Worm (Caenorhabditis elegans): ENCODE results near the gene emb-9.

DNA sequence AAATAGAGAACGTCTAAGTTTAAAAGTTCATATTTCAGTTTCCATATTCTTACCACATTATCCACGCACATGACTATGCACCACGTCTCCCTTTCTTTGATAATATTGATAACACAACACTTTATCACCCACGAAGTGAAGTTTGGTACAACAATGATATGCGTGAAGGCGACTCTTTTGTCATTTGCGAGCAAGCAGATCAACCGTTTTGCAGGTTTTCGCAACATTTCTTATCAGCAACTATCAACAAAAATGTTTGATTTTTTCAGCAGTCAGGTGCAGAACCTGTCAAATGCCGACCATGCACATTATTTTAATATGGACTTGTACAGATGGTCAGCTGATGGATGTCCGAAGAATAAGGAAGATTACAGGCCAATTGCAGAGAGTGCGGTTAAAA, 17.7 kb downstream of the emb-9 start:
- TF ChIP-seq mep-1 (tag; optimal IDR thresholded peaks at IDR 0.05) (no peak), ceh-82 (tag; optimal IDR thresholded peaks at IDR 0.05) (no peak), ces-1 (GFP tag; optimal IDR thresholded peaks at IDR 0.05) (no peak), F16B12.6 (tag; optimal IDR thresholded peaks at IDR 0.05) (no peak), nhr-11 (tag; optimal IDR thresholded peaks at IDR 0.05) (no peak), nhr-28 (tag; optimal IDR thresholded peaks at IDR 0.05) (no peak), nhr-237 (tag; optimal IDR thresholded peaks at IDR 0.05) (no peak), lin-13 (GFP tag; optimal IDR thresholded peaks at IDR 0.05) (no peak), elt-2 (tag; optimal IDR thresholded peaks at IDR 0.05) (peak; percentile 96), sox-4 (tag; optimal IDR thresholded peaks at IDR 0.05) (no peak), alr-1 (tag; optimal IDR thresholded peaks at IDR 0.05; ENCODE audit: borderline replicate concordance) (no peak)
